Worm (Caenorhabditis elegans) whole organism, L2 larva: Measurements from ENCODE around the gene rpl-37.

Experiments
- alr-1 ChIP-seq: fragments of 150-350 bp; optimal IDR thresholded peaks from 2 replicates; lab custom pipeline; 2014; ENCODE audit warnings: missing biosample characterization, missing genetic modification characterization
- mdl-1 ChIP-seq, 2 experiments: fragments of 150-350 bp in 1 of 2; sonication (generic microtip) in 1 of 2; optimal IDR thresholded peaks; 2 replicates each; lab custom pipeline; 2017; ENCODE audit warnings: missing biosample characterization in 2 of 2, missing genetic modification characterization in 2 of 2
- snpc-4 ChIP-seq: fragments of 150-350 bp; optimal IDR thresholded peaks from 2 replicates; lab custom pipeline; 2014; ENCODE audit warnings: missing biosample characterization, missing genetic modification characterization

DNA sequence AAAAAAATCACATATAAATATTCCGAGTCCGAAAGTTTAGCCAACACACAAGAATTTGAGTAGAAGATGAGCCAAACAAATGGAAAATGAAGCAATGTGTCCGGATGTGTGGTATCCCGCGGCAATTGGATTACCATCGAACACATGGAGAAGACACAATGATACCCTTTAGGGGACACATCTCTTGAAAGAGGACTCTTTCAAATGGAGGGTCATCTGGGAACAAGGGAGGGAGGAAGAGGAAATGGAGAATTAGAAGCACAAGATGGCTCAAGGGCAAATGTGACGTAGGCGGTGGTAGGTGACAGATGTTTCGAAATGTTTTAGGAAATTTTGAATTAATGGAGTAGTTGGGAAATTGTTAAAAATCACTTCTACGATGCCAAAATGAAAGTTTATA, 14.6 kb downstream of the rpl-37 start:
- TF ChIP-seq alr-1 (tag; lab: Kevin White, UChicago) (no peak), mdl-1 (tag; optimal IDR thresholded peaks at IDR 0.05; lab: Kevin White, UChicago) (no peak), snpc-4 (tag; lab: Kevin White, UChicago) (no peak)
